Worm (Caenorhabditis elegans) whole organism, L4/young adult: ENCODE data around the gene F08G2.4.

Experiments used
- dao-5 ChIP-seq: sonication (generic microtip); optimal IDR thresholded peaks from 2 replicates; lab custom pipeline; 2016; ENCODE audit warnings: missing genotype, missing genetic modification characterization, moderate library complexity, missing compliant biosample characterization
- him-1 ChIP-seq: sonication (generic microtip); optimal IDR thresholded peaks from 2 replicates; lab custom pipeline; 2016; ENCODE audit warnings: missing genotype, missing genetic modification reagents, missing genetic modification characterization, missing compliant biosample characterization

ce11 chrII:13830255-13830654 is at the start of gene F08G2.4:
- TF ChIP-seq dao-5 (tag; lab: Kevin White, UChicago) (no peak), him-1 (tag; lab: Kevin White, UChicago) (no peak)
